Worm (Caenorhabditis elegans) whole organism, young adult: Measurements from ENCODE around the gene W09G12.6.

ENCODE experiments used
- B0035.1 ChIP-seq: sonication (generic microtip); optimal IDR thresholded peaks from 2 replicates; lab custom pipeline; 2016; ENCODE audit warnings: missing genetic modification characterization, mild to moderate bottlenecking, missing compliant biosample characterization, missing genotype, missing genetic modification reagents
- B0336.3 ChIP-seq: fragments of 200-800 bp; sonication (Bioruptor generic); IDR thresholded peaks from 2 replicates; pipeline ENCODE4 v1.3.6; 2022; ENCODE audit warnings: missing genetic modification characterization, missing compliant biosample characterization
- F55B11.4 ChIP-seq: sonication (generic microtip); optimal IDR thresholded peaks from 2 replicates; lab custom pipeline; 2016; ENCODE audit warnings: missing compliant biosample characterization, missing genetic modification characterization, borderline replicate concordance; ENCODE audit not compliant: insufficient read depth
- F57C9.4 ChIP-seq: sonication (generic microtip); optimal IDR thresholded peaks from 2 replicates; lab custom pipeline; 2017; ENCODE audit warnings: mild to moderate bottlenecking, missing genetic modification characterization, missing compliant biosample characterization
- Y53G8AR.9 ChIP-seq: fragments of 200-800 bp; sonication (Bioruptor generic); conservative IDR thresholded peaks from 2 replicates; pipeline ENCODE4 v1.3.6; 2022; ENCODE audit warnings: missing genetic modification reagents, missing genetic modification characterization, missing compliant biosample characterization
- Y56A3A.18 ChIP-seq: fragments of 200-800 bp; sonication (Bioruptor generic); IDR thresholded peaks from 2 replicates; pipeline ENCODE4 v1.3.6; 2022; ENCODE audit warnings: missing genetic modification reagents, missing genetic modification characterization, missing compliant biosample characterization
- Y95B8A.8 ChIP-seq: fragments of 200-800 bp; sonication (Bioruptor generic); IDR thresholded peaks from 2 replicates; pipeline ENCODE4 v1.3.6; 2022; ENCODE audit warnings: missing genetic modification reagents, missing genetic modification characterization, missing compliant biosample characterization
- atf-7 ChIP-seq: sonication (generic microtip); optimal IDR thresholded peaks from 2 replicates; lab custom pipeline; 2017; ENCODE audit warnings: mild to moderate bottlenecking, missing genetic modification characterization, missing compliant biosample characterization
- attf-5 ChIP-seq: fragments of 200-800 bp; sonication (Bioruptor generic); optimal IDR thresholded peaks from 2 replicates; lab custom pipeline; 2018; ENCODE audit warnings: mild to moderate bottlenecking, missing genetic modification characterization, missing compliant biosample characterization
- cebp-2 ChIP-seq: fragments of 200-800 bp; sonication (Bioruptor generic); IDR thresholded peaks from 2 replicates; pipeline ENCODE4 v1.3.6; 2022; ENCODE audit warnings: missing genetic modification characterization, missing compliant biosample characterization
- chd-7 ChIP-seq: sonication (generic microtip); optimal IDR thresholded peaks from 2 replicates; lab custom pipeline; 2016; ENCODE audit warnings: mild to moderate bottlenecking, missing genetic modification characterization, moderate library complexity, missing compliant biosample characterization
- dox-1 ChIP-seq: fragments of 200-800 bp; sonication (Bioruptor generic); IDR thresholded peaks from 2 replicates; pipeline ENCODE4 v1.3.6; 2022; ENCODE audit warnings: missing genetic modification reagents, missing genetic modification characterization, missing compliant biosample characterization
- dpl-1 ChIP-seq: fragments of 150-350 bp; optimal IDR thresholded peaks from 2 replicates; lab custom pipeline; 2014; ENCODE audit warnings: missing biosample characterization, missing genetic modification reagents, missing genetic modification characterization
- egrh-3 ChIP-seq: fragments of 200-800 bp; sonication (Bioruptor generic); IDR thresholded peaks from 2 replicates; pipeline ENCODE4 v1.3.6; 2022; ENCODE audit warnings: missing genetic modification reagents, missing genetic modification characterization, missing compliant biosample characterization
- fkh-3 ChIP-seq: sonication (generic microtip); optimal IDR thresholded peaks from 2 replicates; lab custom pipeline; 2016; ENCODE audit warnings: mild to moderate bottlenecking, missing genetic modification characterization, missing compliant biosample characterization
- gei-17 ChIP-seq: fragments of 200-800 bp; sonication (Bioruptor generic); optimal IDR thresholded peaks from 2 replicates; lab custom pipeline; 2018; ENCODE audit warnings: mild to moderate bottlenecking, missing genetic modification characterization, missing compliant biosample characterization
- madf-6 ChIP-seq: fragments of 200-800 bp; sonication (Bioruptor generic); IDR thresholded peaks from 2 replicates; pipeline ENCODE4 v1.3.6; 2022; ENCODE audit warnings: missing genetic modification reagents, missing genetic modification characterization, missing compliant biosample characterization
- mcd-1 ChIP-seq: fragments of 200-800 bp; sonication (Bioruptor generic); IDR thresholded peaks from 2 replicates; pipeline ENCODE4 v1.3.6; 2022; ENCODE audit warnings: missing genetic modification reagents, missing genetic modification characterization, missing compliant biosample characterization
- mxl-1 ChIP-seq: sonication (generic microtip); optimal IDR thresholded peaks from 2 replicates; lab custom pipeline; 2016; ENCODE audit warnings: missing genetic modification characterization, missing compliant biosample characterization
- nfya-1 ChIP-seq: sonication (generic microtip); optimal IDR thresholded peaks from 2 replicates; lab custom pipeline; 2017; ENCODE audit warnings: antibody characterized with exemption, missing compliant biosample characterization, missing genetic modification characterization, borderline replicate concordance; ENCODE audit not compliant: insufficient read depth
- nfya-2 ChIP-seq: fragments of 200-800 bp; sonication (Bioruptor generic); IDR thresholded peaks from 2 replicates; pipeline ENCODE4 v1.3.6; 2022; ENCODE audit warnings: missing genetic modification reagents, missing genetic modification characterization, missing compliant biosample characterization
- nhr-27 ChIP-seq: fragments of 200-800 bp; sonication (Bioruptor generic); optimal IDR thresholded peaks from 2 replicates; lab custom pipeline; 2018; ENCODE audit warnings: mild to moderate bottlenecking, missing genetic modification characterization, moderate library complexity, missing compliant biosample characterization
- nhr-80 ChIP-seq: sonication (generic microtip); optimal IDR thresholded peaks from 2 replicates; lab custom pipeline; 2016; ENCODE audit warnings: missing genetic modification characterization, missing compliant biosample characterization
- sdz-38 ChIP-seq: sonication (generic microtip); optimal IDR thresholded peaks from 2 replicates; lab custom pipeline; 2016; ENCODE audit warnings: missing genotype, missing genetic modification characterization, missing compliant biosample characterization
- sptf-2 ChIP-seq: fragments of 200-800 bp; sonication (Bioruptor generic); optimal IDR thresholded peaks from 2 replicates; lab custom pipeline; 2018; ENCODE audit warnings: mild to moderate bottlenecking, missing genetic modification characterization, missing compliant biosample characterization
- tbp1 ChIP-seq: fragments of 200-800 bp; sonication (Bioruptor generic); optimal IDR thresholded peaks from 2 replicates; lab custom pipeline; 2018; ENCODE audit warnings: mild to moderate bottlenecking, missing genetic modification characterization, missing compliant biosample characterization
- tbx-9 ChIP-seq: sonication (generic microtip); optimal IDR thresholded peaks from 2 replicates; lab custom pipeline; 2016; ENCODE audit warnings: borderline replicate concordance, missing genetic modification characterization, inconsistent platforms, missing compliant biosample characterization
- unc-62 ChIP-seq: fragments of 150-350 bp; optimal IDR thresholded peaks from 2 replicates; lab custom pipeline; 2014; ENCODE audit warnings: missing biosample characterization, missing genetic modification reagents, missing genetic modification characterization
- xnd-1 ChIP-seq: sonication (generic microtip); optimal IDR thresholded peaks from 2 replicates; lab custom pipeline; 2016; ENCODE audit warnings: missing genotype, missing genetic modification reagents, missing genetic modification characterization, missing compliant biosample characterization
- zfh-2 ChIP-seq: fragments of 200-800 bp; sonication (Bioruptor generic); conservative IDR thresholded peaks from 2 replicates; pipeline ENCODE4 v1.3.6; 2022; ENCODE audit warnings: missing genetic modification reagents, missing genetic modification characterization, missing compliant biosample characterization
- zim-3 ChIP-seq: sonication (generic microtip); optimal IDR thresholded peaks from 2 replicates; lab custom pipeline; 2017; ENCODE audit warnings: mild to moderate bottlenecking, missing genetic modification characterization, moderate library complexity, missing compliant biosample characterization
- ztf-22 ChIP-seq: fragments of 200-800 bp; sonication (Bioruptor generic); optimal IDR thresholded peaks from 2 replicates; lab custom pipeline; 2018; ENCODE audit warnings: mild to moderate bottlenecking, missing genetic modification characterization, moderate library complexity, missing compliant biosample characterization

The W09G12.6 gene

DNA sequence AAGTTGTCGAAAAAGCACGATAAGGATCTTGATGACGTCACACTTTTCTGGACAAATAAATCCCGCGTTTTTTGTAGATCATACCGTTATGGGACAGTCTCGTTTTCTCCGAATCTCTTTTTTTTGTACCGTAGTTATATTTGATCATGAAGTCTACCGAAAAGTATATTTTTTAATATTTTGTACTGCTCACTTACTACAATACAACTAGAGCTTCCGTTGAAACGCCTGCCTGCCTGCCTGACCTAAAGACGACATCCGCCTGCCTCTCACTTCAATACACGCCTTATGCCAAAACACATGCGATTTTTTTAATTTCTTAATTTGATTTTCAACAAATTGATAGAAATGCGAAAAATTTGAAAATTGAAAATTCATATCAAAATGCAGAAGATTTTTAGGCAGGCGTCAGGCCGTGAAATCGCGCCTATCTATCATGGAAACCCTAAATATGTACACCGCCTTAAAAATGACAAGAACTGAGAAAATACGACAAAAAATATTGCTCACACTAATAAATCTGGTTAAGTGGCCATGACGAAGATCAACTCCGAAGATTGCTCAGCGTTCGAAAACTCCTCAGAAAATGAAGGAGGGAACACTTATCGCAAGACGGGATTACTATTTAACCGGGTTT lies 6.0 kb upstream of the W09G12.6 start, which contains the start of gene W09G12.8:
W09G12.8 (plus strand) TSS at position 587 of the 637 bp plus-strand sequence.
- no peak for TF ChIP-seq nfya-2 (GFP tag; lab: Robert Waterston, UW)
- TF ChIP-seq ztf-22 (GFP tag; lab: Kevin White, UChicago) = no peak
- no peak for TF ChIP-seq sdz-38
- TF ChIP-seq attf-5 (GFP tag; lab: Kevin White, UChicago) = no peak
- TF ChIP-seq tbp1 (GFP tag; lab: Kevin White, UChicago) = no peak

ce11 chrIV:1228675-1229130 lies 3.0 kb upstream of the W09G12.6 start, which contains the start of gene W09G12.7:
W09G12.7 (plus strand) TSS chrIV:1229080.
- no peak for TF ChIP-seq Y95B8A.8 (GFP tag; lab: Robert Waterston, UW)
- peak; percentile 48 for TF ChIP-seq nhr-80 (tag; lab: Kevin White, UChicago)
- TF ChIP-seq nfya-1 (tag; lab: Kevin White, UChicago) = no peak
- TF ChIP-seq cebp-2 (GFP tag; lab: Robert Waterston, UW) = no peak

DNA sequence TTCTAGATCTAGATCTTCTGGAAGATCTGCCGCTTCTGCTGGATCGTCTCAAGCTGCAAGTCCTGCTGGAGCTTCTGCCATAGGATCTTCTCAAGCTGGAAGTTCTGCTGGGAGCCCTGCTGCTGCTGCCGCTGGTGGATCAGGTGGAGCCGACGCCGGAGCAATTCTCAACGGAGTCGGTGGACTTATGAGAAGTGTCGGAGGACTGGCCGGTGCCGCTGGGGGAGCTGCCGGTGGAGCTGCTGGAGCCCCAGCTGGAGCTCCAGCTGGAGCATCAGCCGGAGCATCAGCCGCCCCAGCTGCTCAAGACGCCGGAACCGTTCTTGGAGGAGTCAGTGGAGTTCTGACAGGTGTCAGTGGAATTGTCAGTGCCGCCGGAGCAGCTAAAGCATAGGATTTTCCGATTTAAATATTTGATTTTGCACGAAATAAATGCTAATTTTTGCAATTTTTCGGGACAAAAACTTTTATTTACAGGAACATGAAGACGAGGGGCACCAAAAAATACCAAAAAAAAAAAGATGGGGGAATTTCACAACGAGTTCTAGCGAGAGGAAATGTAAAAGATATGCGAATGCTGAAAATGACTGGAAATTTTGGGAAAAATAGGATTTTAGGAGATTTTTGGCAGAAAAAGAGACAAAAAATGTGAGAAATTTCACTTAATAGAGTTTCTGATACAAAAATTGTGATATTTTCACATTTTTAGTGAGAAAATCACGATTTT lies 893 bp downstream of the W09G12.6 start:
- 0 out of 2 replicates have a peak, but pooled peaks have one; percentile 19 for TF ChIP-seq dox-1
- no peak for TF ChIP-seq tbx-9
- TF ChIP-seq mcd-1 (GFP tag; lab: Robert Waterston, UW) = 0 out of 2 replicates have a peak, but pooled peaks have one; percentile 23
- no peak for TF ChIP-seq mxl-1 (tag; lab: Kevin White, UChicago)
- TF ChIP-seq egrh-3 = peak; percentile 98
- 0 out of 2 replicates have a peak, but pooled peaks have one; percentile 28 for TF ChIP-seq madf-6
- TF ChIP-seq Y95B8A.8 (GFP tag; lab: Robert Waterston, UW) = no peak
- no peak for TF ChIP-seq unc-62 (GFP tag; lab: Kevin White, UChicago)
- no peak for TF ChIP-seq xnd-1 (tag; lab: Kevin White, UChicago)
- peak; percentile 96 for TF ChIP-seq zfh-2 (GFP tag; lab: Robert Waterston, UW)
- no peak for TF ChIP-seq sptf-2
- TF ChIP-seq chd-7 (tag; lab: Kevin White, UChicago) = peak; percentile 27
- no peak for TF ChIP-seq nhr-27 (tag; lab: Kevin White, UChicago)

DNA sequence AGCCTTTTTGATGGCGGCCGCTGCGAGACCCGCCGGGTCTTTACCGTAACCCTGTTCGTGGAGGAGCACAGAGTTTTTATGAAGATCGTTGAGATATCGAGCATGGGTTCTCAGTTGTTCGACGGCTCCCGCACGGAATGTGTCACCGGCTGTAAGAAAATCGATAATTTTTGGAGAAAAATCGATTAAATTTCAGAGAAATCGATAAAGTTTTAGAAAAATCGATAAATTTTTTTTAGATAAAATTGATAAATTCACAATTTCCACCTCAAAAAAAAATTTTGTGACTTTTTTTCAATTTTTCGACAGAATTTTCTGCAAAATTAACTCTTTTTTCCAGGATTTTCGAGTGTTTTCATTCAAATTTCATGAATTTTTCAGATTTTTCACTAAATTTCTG lies 3.1 kb downstream of the W09G12.6 start:
- TF ChIP-seq chd-7 (tag; lab: Kevin White, UChicago) (no peak), cebp-2 (GFP tag; lab: Robert Waterston, UW) (no peak), F57C9.4 (no peak)
- TF ChIP-seq, all 124 proteins: peak for 0

DNA sequence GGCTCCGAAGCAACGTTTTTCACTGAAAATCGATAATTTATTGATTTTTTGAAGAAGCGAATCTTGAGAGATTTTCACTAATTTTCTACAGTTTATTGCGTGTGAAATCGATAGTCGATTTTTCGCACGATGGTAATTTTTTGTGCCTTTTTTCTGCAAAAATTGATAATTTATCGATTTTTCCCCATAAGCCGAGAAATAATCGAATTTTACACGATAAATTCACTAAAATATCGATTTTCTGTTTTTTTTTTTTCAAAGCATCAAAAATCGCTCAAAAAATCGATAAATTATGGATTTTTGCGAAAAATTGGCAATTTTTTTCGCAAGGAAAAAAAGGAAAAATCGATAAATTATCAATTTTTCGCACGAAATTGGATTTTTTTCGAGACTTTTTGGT lies 4.1 kb downstream of the W09G12.6 start:
- no peak for TF ChIP-seq Y56A3A.18 (GFP tag; lab: Robert Waterston, UW)
- TF ChIP-seq B0336.3 (GFP tag; lab: Robert Waterston, UW) = no peak
- TF ChIP-seq, all 124 proteins: peak for 0

- TF ChIP-seq B0035.1 (tag; lab: Kevin White, UChicago) (no peak), cebp-2 (GFP tag; lab: Robert Waterston, UW) (no peak), dpl-1 (GFP tag; lab: Kevin White, UChicago) (no peak), gei-17 (GFP tag; lab: Kevin White, UChicago) (no peak), zim-3 (no peak), atf-7 (tag; lab: Kevin White, UChicago) (no peak), F55B11.4 (tag; lab: Kevin White, UChicago) (no peak), Y53G8AR.9 (GFP tag; lab: Robert Waterston, UW) (no peak), fkh-3 (no peak)
These were observed 6.5 kb downstream of the W09G12.6 start for ce11 chrIV:1238147-1238546.
